Worm (Caenorhabditis elegans) whole organism, L3 larva: Measurements from ENCODE around the gene col-69.

Experiments used
- R02D3.7 ChIP-seq: fragments of 150-350 bp; optimal IDR thresholded peaks from 2 replicates; lab custom pipeline; 2014; ENCODE audit warnings: missing biosample characterization, missing genetic modification characterization
- ama-1 ChIP-seq: fragments of 150-350 bp; optimal IDR thresholded peaks from 2 replicates; lab custom pipeline; 2018
- ceh-16 ChIP-seq: sonication (generic microtip); optimal IDR thresholded peaks from 2 replicates; lab custom pipeline; 2017; ENCODE audit warnings: missing biosample characterization, missing genetic modification characterization
- ceh-28 ChIP-seq: fragments of 150-350 bp; optimal IDR thresholded peaks from 2 replicates; lab custom pipeline; 2014; ENCODE audit warnings: missing biosample characterization, missing genetic modification reagents, missing genetic modification characterization
- ceh-82 ChIP-seq: fragments of 150-350 bp; optimal IDR thresholded peaks from 2 replicates; lab custom pipeline; 2014; ENCODE audit warnings: missing biosample characterization, missing genetic modification characterization
- ceh-9 ChIP-seq: sonication (generic microtip); optimal IDR thresholded peaks from 2 replicates; lab custom pipeline; 2018; ENCODE audit warnings: missing biosample characterization, missing genetic modification characterization
- egl-27 ChIP-seq: sonication (generic microtip); optimal IDR thresholded peaks from 4 replicates; lab custom pipeline; 2017; ENCODE audit warnings: missing biosample characterization, missing genetic modification reagents, missing genetic modification characterization
- egl-5 ChIP-seq: fragments of 150-350 bp; optimal IDR thresholded peaks from 2 replicates; lab custom pipeline; 2017; ENCODE audit warnings: missing biosample characterization, missing genetic modification reagents, missing genetic modification characterization, inconsistent platforms
- elt-1 ChIP-seq: fragments of 150-350 bp; optimal IDR thresholded peaks from 2 replicates; lab custom pipeline; 2014; ENCODE audit warnings: missing biosample characterization, missing genetic modification characterization
- elt-2 ChIP-seq: sonication (generic microtip); optimal IDR thresholded peaks from 2 replicates; lab custom pipeline; 2016; ENCODE audit warnings: missing genetic modification reagents, mild to moderate bottlenecking, missing genetic modification characterization, missing compliant biosample characterization
- elt-3 ChIP-seq, 3 experiments: fragments of 150-350 bp in 1 of 3; sonication (generic microtip) in 2 of 3; optimal IDR thresholded peaks; 2 replicates in 2 of 3; 4 replicates in 1 of 3; lab custom pipeline; 2014 to 2017; ENCODE audit warnings: missing biosample characterization in 3 of 3, missing genetic modification characterization in 3 of 3
- eor-1 ChIP-seq, 2 experiments: fragments of 150-350 bp; optimal IDR thresholded peaks; 2 replicates each; lab custom pipeline; 2014 to 2018; ENCODE audit warnings: missing biosample characterization in 2 of 2, missing genetic modification characterization in 2 of 2
- fkh-10 ChIP-seq: sonication (generic microtip); optimal IDR thresholded peaks from 2 replicates; lab custom pipeline; 2017; ENCODE audit warnings: missing biosample characterization, missing genetic modification reagents, missing genetic modification characterization
- fkh-2 ChIP-seq: fragments of 150-350 bp; optimal IDR thresholded peaks from 2 replicates; lab custom pipeline; 2014; ENCODE audit warnings: missing biosample characterization, missing genetic modification reagents, missing genetic modification characterization
- fos-1 ChIP-seq: fragments of 150-350 bp; optimal IDR thresholded peaks from 2 replicates; lab custom pipeline; 2014; ENCODE audit warnings: missing biosample characterization, missing genetic modification characterization
- hmg-11 ChIP-seq: sonication (generic microtip); optimal IDR thresholded peaks from 2 replicates; lab custom pipeline; 2016; ENCODE audit warnings: missing genetic modification characterization, missing compliant biosample characterization
- jun-1 ChIP-seq: fragments of 150-350 bp; optimal IDR thresholded peaks from 2 replicates; lab custom pipeline; 2014; ENCODE audit warnings: missing biosample characterization, missing genetic modification reagents, missing genetic modification characterization
- lin-15B ChIP-seq: fragments of 150-350 bp; optimal IDR thresholded peaks from 2 replicates; lab custom pipeline; 2014; ENCODE audit warnings: missing biosample characterization, missing genetic modification characterization
- lin-39 ChIP-seq: fragments of 150-350 bp; optimal IDR thresholded peaks from 2 replicates; lab custom pipeline; 2018; ENCODE audit warnings: missing biosample characterization, missing genetic modification reagents, missing genetic modification characterization
- lsy-12 ChIP-seq: sonication (generic microtip); optimal IDR thresholded peaks from 2 replicates; lab custom pipeline; 2016; ENCODE audit warnings: mild to moderate bottlenecking, missing genetic modification characterization, missing compliant biosample characterization
- nfya-1 ChIP-seq: sonication (generic microtip); optimal IDR thresholded peaks from 2 replicates; lab custom pipeline; 2017; ENCODE audit warnings: missing genetic modification characterization, mild to moderate bottlenecking, missing compliant biosample characterization, antibody characterized with exemption, moderate library complexity; ENCODE audit not compliant: insufficient read depth
- nhr-11 ChIP-seq: fragments of 150-350 bp; optimal IDR thresholded peaks from 2 replicates; lab custom pipeline; 2014; ENCODE audit warnings: missing biosample characterization, missing genetic modification characterization
- nhr-23 ChIP-seq: fragments of 150-350 bp; optimal IDR thresholded peaks from 2 replicates; lab custom pipeline; 2014; ENCODE audit warnings: missing biosample characterization, missing genetic modification reagents, missing genetic modification characterization
- nhr-237 ChIP-seq: fragments of 150-350 bp; optimal IDR thresholded peaks from 2 replicates; lab custom pipeline; 2014; ENCODE audit warnings: missing biosample characterization, missing genetic modification characterization
- nhr-25 ChIP-seq: sonication (generic microtip); optimal IDR thresholded peaks from 2 replicates; lab custom pipeline; 2017; ENCODE audit warnings: missing biosample characterization, missing genetic modification characterization
- nhr-28 ChIP-seq: fragments of 150-350 bp; optimal IDR thresholded peaks from 2 replicates; lab custom pipeline; 2014; ENCODE audit warnings: missing biosample characterization, missing genetic modification characterization
- nhr-43 ChIP-seq: sonication (generic microtip); optimal IDR thresholded peaks from 2 replicates; lab custom pipeline; 2016; ENCODE audit warnings: mild to moderate bottlenecking, missing genetic modification characterization, missing compliant biosample characterization; ENCODE audit not compliant: poor library complexity, severe bottlenecking
- nhr-67 ChIP-seq: fragments of 150-350 bp; optimal IDR thresholded peaks from 2 replicates; lab custom pipeline; 2014; ENCODE audit warnings: missing biosample characterization, missing genetic modification characterization
- nhr-76 ChIP-seq: fragments of 150-350 bp; sonication (generic microtip); optimal IDR thresholded peaks from 5 replicates; lab custom pipeline; 2014; ENCODE audit warnings: missing biosample characterization, missing genetic modification characterization
- nhr-77 ChIP-seq: fragments of 150-350 bp; optimal IDR thresholded peaks from 2 replicates; lab custom pipeline; 2014; ENCODE audit warnings: missing biosample characterization, missing genetic modification characterization
- pha-4 ChIP-seq: fragments of 150-350 bp; optimal IDR thresholded peaks from 2 replicates; lab custom pipeline; 2014; ENCODE audit warnings: missing biosample characterization, missing genetic modification reagents, missing genetic modification characterization
- sea-2 ChIP-seq: fragments of 150-350 bp; sonication (generic microtip); optimal IDR thresholded peaks from 4 replicates; lab custom pipeline; 2014; ENCODE audit warnings: missing biosample characterization, missing genetic modification reagents, missing genetic modification characterization
- skn-1 ChIP-seq: fragments of 150-350 bp; optimal IDR thresholded peaks from 2 replicates; lab custom pipeline; 2014; ENCODE audit warnings: missing biosample characterization, missing genetic modification characterization
- snpc-4 ChIP-seq: fragments of 150-350 bp; optimal IDR thresholded peaks from 2 replicates; lab custom pipeline; 2014; ENCODE audit warnings: missing biosample characterization, missing genetic modification characterization
- tbx-2 ChIP-seq: sonication (generic microtip); optimal IDR thresholded peaks from 2 replicates; lab custom pipeline; 2016; ENCODE audit warnings: mild to moderate bottlenecking, missing genetic modification characterization, missing compliant biosample characterization
- unc-39 ChIP-seq: sonication (generic microtip); optimal IDR thresholded peaks from 4 replicates; lab custom pipeline; 2017; ENCODE audit warnings: missing biosample characterization, missing genetic modification characterization
- unc-62 ChIP-seq: fragments of 150-350 bp; sonication (generic microtip); optimal IDR thresholded peaks from 4 replicates; lab custom pipeline; 2014; ENCODE audit warnings: missing biosample characterization, missing genetic modification reagents, missing genetic modification characterization
- zag-1 ChIP-seq: fragments of 150-350 bp; optimal IDR thresholded peaks from 2 replicates; lab custom pipeline; 2014; ENCODE audit warnings: missing biosample characterization, missing genetic modification characterization
- ztf-11 ChIP-seq: fragments of 150-350 bp; optimal IDR thresholded peaks from 2 replicates; lab custom pipeline; 2014; ENCODE audit warnings: missing biosample characterization, missing genetic modification characterization
- ztf-4 ChIP-seq: fragments of 150-350 bp; optimal IDR thresholded peaks from 2 replicates; lab custom pipeline; 2014; ENCODE audit warnings: missing biosample characterization, missing genetic modification characterization

Gene col-69

DNA sequence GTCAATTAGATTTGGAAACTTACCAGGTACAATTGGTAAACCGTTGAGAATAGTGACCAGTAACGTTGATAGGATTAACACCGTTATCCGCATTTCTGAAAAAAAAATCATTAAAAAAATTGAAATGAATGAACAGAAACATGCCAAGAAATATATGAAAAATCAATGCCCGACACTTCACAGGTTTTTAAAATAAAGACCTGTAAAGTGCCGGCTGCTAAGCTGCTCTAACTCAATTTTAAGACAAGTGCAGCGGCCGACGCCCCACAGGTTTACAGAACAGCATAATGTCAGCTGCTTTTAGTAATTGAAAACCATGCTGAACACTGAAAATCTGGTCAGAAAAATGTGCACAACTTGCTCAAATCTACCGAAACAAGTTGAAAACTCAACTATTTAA is 26.9 kb upstream of the col-69 start, which contains the start of gene cbn-1:
Gene cbn-1 (minus strand): TSS at position 101 of the 400 bp plus-strand sequence.
- TF ChIP-seq fkh-10 (GFP tag; lab: Kevin White, UChicago): no peak
- TF ChIP-seq jun-1 (tag; lab: Kevin White, UChicago): no peak
- TF ChIP-seq sea-2 (GFP tag; lab: Kevin White, UChicago): no peak
- no peak for TF ChIP-seq ceh-9 (tag; lab: Kevin White, UChicago)
- TF ChIP-seq ceh-82 (tag; lab: Kevin White, UChicago): no peak
- no peak for TF ChIP-seq egl-27 (tag; lab: Kevin White, UChicago)
- TF ChIP-seq eor-1 (tag; optimal IDR thresholded peaks at IDR 0.05; lab: Kevin White, UChicago): no peak
- no peak for TF ChIP-seq lin-39 (tag; lab: Kevin White, UChicago)
- TF ChIP-seq snpc-4 (tag; lab: Kevin White, UChicago): no peak
- TF ChIP-seq R02D3.7 (tag; lab: Kevin White, UChicago): no peak
- TF ChIP-seq lsy-12 (tag; lab: Kevin White, UChicago): no peak
- no peak for TF ChIP-seq ceh-28 (tag; lab: Kevin White, UChicago)
- TF ChIP-seq nhr-28 (tag; lab: Kevin White, UChicago): no peak
- no peak for TF ChIP-seq nhr-43 (tag; lab: Kevin White, UChicago)
- no peak for TF ChIP-seq elt-3 (tag; optimal IDR thresholded peaks at IDR 0.05; lab: Kevin White, UChicago)
- no peak for TF ChIP-seq skn-1 (tag; lab: Kevin White, UChicago)

DNA sequence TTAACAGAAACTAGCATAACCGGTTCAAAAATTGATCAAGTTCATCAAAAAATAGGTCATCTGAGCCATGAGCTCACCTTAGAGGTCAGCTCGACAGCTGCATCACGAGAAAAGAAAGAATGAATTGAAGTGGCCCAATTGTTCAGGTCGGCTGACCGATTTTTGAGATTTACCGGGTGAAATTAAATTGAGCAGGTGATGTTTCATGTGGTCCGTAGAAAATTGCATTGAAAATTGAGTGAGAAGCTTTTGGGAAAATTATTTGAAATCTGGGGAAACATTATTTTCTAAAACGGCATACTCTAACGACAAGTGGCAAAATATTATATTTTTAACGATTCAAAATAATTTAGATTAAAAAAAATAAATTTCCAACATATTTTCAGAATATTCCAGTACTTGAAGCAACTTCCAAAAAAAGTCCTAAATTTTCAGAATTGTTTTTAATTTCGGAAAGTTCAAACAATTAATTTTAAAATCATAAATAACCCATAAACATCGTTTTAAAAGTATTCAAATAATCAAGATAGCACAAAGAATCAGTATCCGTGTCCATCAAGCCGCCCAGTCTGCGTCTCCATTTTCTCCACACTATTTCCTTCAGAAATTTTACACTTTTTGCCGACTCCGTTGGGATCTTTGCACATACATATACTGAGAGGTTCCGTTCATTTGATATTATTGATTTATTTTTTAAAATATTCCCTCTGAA is 20.2 kb upstream of the col-69 start, which contains the start of gene sgcb-1:
Gene sgcb-1 (plus strand): TSS at position 662 of the 712 bp plus-strand sequence.
- TF ChIP-seq skn-1 (tag; lab: Kevin White, UChicago) (no peak), nfya-1 (tag; lab: Kevin White, UChicago) (no peak), nhr-67 (tag; lab: Kevin White, UChicago) (no peak), fos-1 (tag; lab: Kevin White, UChicago) (no peak), ceh-16 (tag; lab: Kevin White, UChicago) (no peak), lin-39 (tag; lab: Kevin White, UChicago) (no peak), elt-1 (tag; lab: Kevin White, UChicago) (no peak), fkh-2 (tag; lab: Kevin White, UChicago) (no peak), nhr-77 (tag; lab: Kevin White, UChicago) (no peak), nhr-28 (tag; lab: Kevin White, UChicago) (no peak), nhr-76 (tag; lab: Kevin White, UChicago) (no peak), snpc-4 (tag; lab: Kevin White, UChicago) (no peak), nhr-23 (tag; lab: Kevin White, UChicago) (no peak), zag-1 (no peak), elt-2 (tag; lab: Kevin White, UChicago) (no peak), ztf-4 (tag; lab: Kevin White, UChicago) (no peak), sea-2 (GFP tag; lab: Kevin White, UChicago) (no peak), unc-39 (tag; lab: Kevin White, UChicago) (no peak)

ce11 chrII:323048-323776 is 17.7 kb upstream of the col-69 start, which contains the start of gene K01A2.10:
Gene K01A2.10, minus strand, starts transcription at chrII:323098.
- TF ChIP-seq nhr-237 (tag; lab: Kevin White, UChicago): no peak
- no peak for TF ChIP-seq tbx-2 (tag; lab: Kevin White, UChicago)
- TF ChIP-seq nhr-25 (tag; lab: Kevin White, UChicago): peak; percentile 23
- no peak for TF ChIP-seq zag-1
- no peak for TF ChIP-seq hmg-11 (tag; lab: Kevin White, UChicago)
- TF ChIP-seq nfya-1 (tag; lab: Kevin White, UChicago): peak; percentile 75
- TF ChIP-seq ceh-9 (tag; lab: Kevin White, UChicago): no peak
- TF ChIP-seq ceh-28 (tag; lab: Kevin White, UChicago): no peak
- TF ChIP-seq ztf-4 (tag; lab: Kevin White, UChicago): no peak
- no peak for TF ChIP-seq nhr-28 (tag; lab: Kevin White, UChicago)
- no peak for TF ChIP-seq unc-62
- peak; percentile 80 for TF ChIP-seq egl-5 (tag; lab: Kevin White, UChicago)
- no peak for TF ChIP-seq ztf-11 (tag; lab: Kevin White, UChicago)
- no peak for TF ChIP-seq jun-1 (tag; lab: Kevin White, UChicago)
- TF ChIP-seq snpc-4 (tag; lab: Kevin White, UChicago): peak; percentile 57
- TF ChIP-seq lin-39 (tag; lab: Kevin White, UChicago): peak; percentile 89
- no peak for TF ChIP-seq pha-4
- no peak for TF ChIP-seq ama-1 (lab: Kevin White, UChicago)
- TF ChIP-seq lin-15B: peak; percentile 31
- peak; percentile 4 for TF ChIP-seq elt-1 (tag; lab: Kevin White, UChicago)
- no peak for TF ChIP-seq nhr-11 (tag; lab: Kevin White, UChicago)
- TF ChIP-seq nhr-76 (tag; lab: Kevin White, UChicago): no peak
- TF ChIP-seq eor-1 (tag; optimal IDR thresholded peaks at IDR 0.05; lab: Kevin White, UChicago): no peak
- no peak for TF ChIP-seq nhr-23 (tag; lab: Kevin White, UChicago)
